Worm (Caenorhabditis elegans): Measurements from ENCODE around the gene F29B9.8.

F29B9.8 gene

ce11 chrIV:4650624-4651094, 3.2 kb downstream of the F29B9.8 start, which contains the start of gene ubc-9 (continued):
- no peak for TF ChIP-seq tag-97 (GFP tag; IDR thresholded peaks at IDR 0.05)
- TF ChIP-seq fos-1 (tag; optimal IDR thresholded peaks at IDR 0.05), result no peak
- no peak for TF ChIP-seq nhr-25 (tag; optimal IDR thresholded peaks at IDR 0.05; ENCODE audit: borderline replicate concordance, insufficient read depth)
- TF ChIP-seq daf-19 (GFP tag; conservative IDR thresholded peaks at IDR 0.05), result no peak
- no peak for TF ChIP-seq zip-11 (GFP tag; IDR thresholded peaks at IDR 0.05)
- TF ChIP-seq F44E2.7 (GFP tag; IDR thresholded peaks at IDR 0.05), result no peak
- no peak for TF ChIP-seq php-3 (GFP tag; IDR thresholded peaks at IDR 0.05)
- TF ChIP-seq lir-3 (tag; optimal IDR thresholded peaks at IDR 0.05), result no peak
- no peak for TF ChIP-seq aly-2 (tag; optimal IDR thresholded peaks at IDR 0.05)
- TF ChIP-seq T20F7.1 (GFP tag; optimal IDR thresholded peaks at IDR 0.05), result no peak
- peak; percentile 53; the same call in 1 of the 2 replicates for TF ChIP-seq mdt-29 (GFP tag; IDR thresholded peaks at IDR 0.05)
- no peak for TF ChIP-seq zfp-2 (tag; optimal IDR thresholded peaks at IDR 0.05)
- TF ChIP-seq nhr-77 (tag; optimal IDR thresholded peaks at IDR 0.05), result peak; percentile 47
- no peak for TF ChIP-seq ceh-82 (tag; optimal IDR thresholded peaks at IDR 0.05)
- TF ChIP-seq dve-1 (tag; optimal IDR thresholded peaks at IDR 0.05; ENCODE audit: insufficient read depth), result peak; percentile 71
- no peak for TF ChIP-seq nhr-111 (GFP tag; optimal IDR thresholded peaks at IDR 0.05)
- TF ChIP-seq gei-8 (GFP tag; optimal IDR thresholded peaks at IDR 0.05), result no peak
- TF ChIP-seq hif-1 (tag; optimal IDR thresholded peaks at IDR 0.05), result peak in 1 of 2 experiments; percentile 75
- TF ChIP-seq nhr-237 (tag; optimal IDR thresholded peaks at IDR 0.05), result no peak
- no peak for TF ChIP-seq daf-12 (tag; optimal IDR thresholded peaks at IDR 0.05)
- peak; percentile 74 for TF ChIP-seq hlh-11 (tag; optimal IDR thresholded peaks at IDR 0.05)
- TF ChIP-seq madf-9 (GFP tag; conservative IDR thresholded peaks at IDR 0.05), result no peak
- TF ChIP-seq nhr-76 (tag; optimal IDR thresholded peaks at IDR 0.05), result no peak
- TF ChIP-seq F49E8.2 (tag; optimal IDR thresholded peaks at IDR 0.05; ENCODE audit: borderline replicate concordance), result peak; percentile 35
- TF ChIP-seq hmg-1.1 (GFP tag; IDR thresholded peaks at IDR 0.05), result peak; percentile 80
- TF ChIP-seq vab-7 (GFP tag; IDR thresholded peaks at IDR 0.05), result 0 out of 2 replicates have a peak, but pooled peaks have one; percentile 31
- no peak for TF ChIP-seq daf-8 (GFP tag; IDR thresholded peaks at IDR 0.05)
- no peak for TF ChIP-seq dmd-8 (GFP tag; IDR thresholded peaks at IDR 0.05)
- no peak for TF ChIP-seq Y5F2A.4 (GFP tag; optimal IDR thresholded peaks at IDR 0.05)
- peak; percentile 83 for TF ChIP-seq lin-38 (GFP tag; IDR thresholded peaks at IDR 0.05)

- no peak for TF ChIP-seq nhr-48 (tag; optimal IDR thresholded peaks at IDR 0.05)
- no peak for TF ChIP-seq nhr-237 (tag; optimal IDR thresholded peaks at IDR 0.05)
- no peak for TF ChIP-seq egl-43 (GFP tag; IDR thresholded peaks at IDR 0.05)
- TF ChIP-seq nhr-25 (tag; optimal IDR thresholded peaks at IDR 0.05; ENCODE audit: borderline replicate concordance, insufficient read depth), result no peak
- TF ChIP-seq ceh-44 (GFP tag; IDR thresholded peaks at IDR 0.05), result no peak
- 0 out of 2 replicates have a peak, but pooled peaks have one; percentile 35 for TF ChIP-seq pha-4 (GFP tag; IDR thresholded peaks at IDR 0.05)
- TF ChIP-seq pha-4 (tag; optimal IDR thresholded peaks at IDR 0.05), result no peak
- TF ChIP-seq dmd-8 (GFP tag; IDR thresholded peaks at IDR 0.05), result 0 out of 2 replicates have a peak, but pooled peaks have one; percentile 39
- TF ChIP-seq mep-1 (tag; optimal IDR thresholded peaks at IDR 0.05), result no peak
- TF ChIP-seq saeg-2 (GFP tag; IDR thresholded peaks at IDR 0.05), result peak; percentile 36; the same call in 1 of the 2 replicates
- TF ChIP-seq aha-1 (tag), result peak; percentile 19
- no peak for TF ChIP-seq lin-1 (GFP tag; IDR thresholded peaks at IDR 0.05)
- TF ChIP-seq T26A8.4 (GFP tag; IDR thresholded peaks at IDR 0.05), result 0 out of 2 replicates have a peak, but pooled peaks have one; percentile 54
- no peak for TF ChIP-seq nhr-102 (tag; optimal IDR thresholded peaks at IDR 0.05)
- no peak for TF ChIP-seq ceh-28 (tag; optimal IDR thresholded peaks at IDR 0.05)
- no peak for TF ChIP-seq skn-1 (tag; optimal IDR thresholded peaks at IDR 0.05)
- no peak for TF ChIP-seq lin-29 (GFP tag; IDR thresholded peaks at IDR 0.05)
- TF ChIP-seq F26F4.8 (GFP tag; conservative IDR thresholded peaks at IDR 0.05), result no peak
- TF ChIP-seq spr-1 (tag; optimal IDR thresholded peaks at IDR 0.05), result no peak
- no peak for TF ChIP-seq lin-13 (GFP tag; optimal IDR thresholded peaks at IDR 0.05)
- no peak for TF ChIP-seq daf-16 (GFP tag; optimal IDR thresholded peaks at IDR 0.05)
- TF ChIP-seq daf-16 (tag; optimal IDR thresholded peaks at IDR 0.05), result peak; percentile 2
- no peak for TF ChIP-seq daf-19 (GFP tag; conservative IDR thresholded peaks at IDR 0.05)
- no peak for TF ChIP-seq hlh-30 (tag; optimal IDR thresholded peaks at IDR 0.05; ENCODE audit: insufficient read depth)
- no peak for TF ChIP-seq dpl-1 (GFP tag; optimal IDR thresholded peaks at IDR 0.05)
- TF ChIP-seq lin-38 (GFP tag; IDR thresholded peaks at IDR 0.05), result peak; percentile 54
These were observed 4.9 kb downstream of the F29B9.8 start, which contains the start of gene F29B9.5 for ce11 chrIV:4652365-4652844. Gene F29B9.5 (plus strand): TSS chrIV:4652415.
